Fruit fly (Drosophila melanogaster): ENCODE measurements around the gene RasGAP1.
A peak's percentile ranks its signal among the peaks of the same experiment; 100 is the strongest.

The RasGAP1 gene

dm6 chr3L:9854583-9855519, at the start of gene RasGAP1:
Gene RasGAP1 (minus strand): TSS chr3L:9855285.
- TF ChIP-seq CG12155 (GFP tag; optimal IDR thresholded peaks at IDR 0.05) (peak; percentile 82), CG2129 (GFP tag; IDR thresholded peaks at IDR 0.05; ENCODE audit: partially characterized antibody) (no peak), CG6689 (GFP tag; IDR thresholded peaks at IDR 0.05) (0 out of 2 replicates have a peak, but pooled peaks have one; percentile 5), CG8089 (GFP tag; optimal IDR thresholded peaks at IDR 0.05) (no peak), CG12769 (tag; optimal IDR thresholded peaks at IDR 0.05) (peak; percentile 27), vvl (GFP tag; IDR thresholded peaks at IDR 0.05) (peak; percentile 51), fru (optimal IDR thresholded peaks at IDR 0.05) (no peak), CG15073 (GFP tag; optimal IDR thresholded peaks at IDR 0.05) (no peak), CG3726 (GFP tag; IDR thresholded peaks at IDR 0.05) (no peak), CG15479 (GFP tag; optimal IDR thresholded peaks at IDR 0.05) (peak; percentile 32), CG11456 (GFP tag; IDR thresholded peaks at IDR 0.05) (no peak), D19B (GFP tag; optimal IDR thresholded peaks at IDR 0.05) (no peak), CG2678 (tag; optimal IDR thresholded peaks at IDR 0.05) (no peak), CG4282 (GFP tag; optimal IDR thresholded peaks at IDR 0.05) (no peak), fd3F (GFP tag; optimal IDR thresholded peaks at IDR 0.05) (no peak), D19A (tag; optimal IDR thresholded peaks at IDR 0.05) (no peak), Kr (GFP tag; optimal IDR thresholded peaks at IDR 0.05) (no peak), maf-S (GFP tag; optimal IDR thresholded peaks at IDR 0.05) (no peak), Eip74EF (GFP tag; optimal IDR thresholded peaks at IDR 0.05) (no peak), CG30020 (tag; optimal IDR thresholded peaks at IDR 0.05) (peak; percentile 20), CG13894 (tag; optimal IDR thresholded peaks at IDR 0.05) (peak; percentile 11), lbe (GFP tag; optimal IDR thresholded peaks at IDR 0.05) (peak; percentile 0), CG4404 (GFP tag; IDR thresholded peaks at IDR 0.05) (no peak), CG34422 (GFP tag; IDR thresholded peaks at IDR 0.05) (peak; percentile 72), jing (GFP tag; optimal IDR thresholded peaks at IDR 0.05) (no peak), org-1 (GFP tag; optimal IDR thresholded peaks at IDR 0.05) (no peak), HHEX (GFP tag; optimal IDR thresholded peaks at IDR 0.05) (peak; percentile 5), Doc2 (GFP tag; IDR thresholded peaks at IDR 0.05) (no peak), B-H2 (GFP tag; optimal IDR thresholded peaks at IDR 0.05) (no peak), Myb (GFP tag; optimal IDR thresholded peaks at IDR 0.05) (peak; percentile 9), TFAM (GFP tag; optimal IDR thresholded peaks at IDR 0.05) (no peak), eve (GFP tag; optimal IDR thresholded peaks at IDR 0.05) (no peak), CG33213 (GFP tag; optimal IDR thresholded peaks at IDR 0.05) (no peak), CG10959 (GFP tag; IDR thresholded peaks at IDR 0.05) (no peak), CG32767 (GFP tag; IDR thresholded peaks at IDR 0.05) (no peak), repo (GFP tag; optimal IDR thresholded peaks at IDR 0.05) (no peak), CG9609 (GFP tag; optimal IDR thresholded peaks at IDR 0.05) (no peak), tap (tag; optimal IDR thresholded peaks at IDR 0.05) (peak; percentile 27), wor (GFP tag; IDR thresholded peaks at IDR 0.05) (no peak), h (optimal IDR thresholded peaks at IDR 0.05) (no peak), CG17361 (GFP tag; IDR thresholded peaks at IDR 0.05) (no peak), CG14860 (GFP tag; IDR thresholded peaks at IDR 0.05; ENCODE audit: partially characterized antibody) (no peak), Ets65A (GFP tag) (peak; percentile 88), C15 (GFP tag; IDR thresholded peaks at IDR 0.05) (no peak), Pdp1 (GFP tag; optimal IDR thresholded peaks at IDR 0.05) (peak in 1 of 2 experiments; percentile 10), HmgD (GFP tag; optimal IDR thresholded peaks at IDR 0.05) (peak; percentile 84), CG34224 (GFP tag; IDR thresholded peaks at IDR 0.05; ENCODE audit: partially characterized antibody) (0 out of 3 replicates have a peak, but pooled peaks have one; percentile 16), MESR4 (GFP tag; optimal IDR thresholded peaks at IDR 0.05) (peak; percentile 11), CG8388 (GFP tag; optimal IDR thresholded peaks at IDR 0.05) (no peak), ftz-f1 (GFP tag; optimal IDR thresholded peaks at IDR 0.05) (no peak)

Data from whole organism, embryonic.